Fruit fly (Drosophila melanogaster) whole organism: ENCODE results near the gene Mybbp1A.

Experiments
- CG8478 ChIP-seq: fragments of >200 bp; optimal IDR thresholded peaks from 2 replicates; lab custom pipeline; 2018; ENCODE audit warnings: inconsistent platforms
- Dll ChIP-seq: fragments of >200 bp; optimal IDR thresholded peaks from 2 replicates; lab custom pipeline; 2017
- EcR ChIP-seq, 2 experiments: fragments of >200 bp; optimal IDR thresholded peaks; 2 replicates each; lab custom pipeline; 2017; ENCODE audit warnings: missing biosample characterization in 2 of 2, missing genetic modification characterization in 2 of 2, missing genetic modification reagents in 2 of 2
- pan ChIP-seq: fragments of >200 bp; optimal IDR thresholded peaks from 2 replicates; lab custom pipeline; 2017
- psq ChIP-seq: fragments of >200 bp; optimal IDR thresholded peaks from 2 replicates; lab custom pipeline; 2017
- usp ChIP-seq: fragments of >200 bp; optimal IDR thresholded peaks from 2 replicates; lab custom pipeline; 2017; ENCODE audit warnings: missing biosample characterization, missing genetic modification characterization, mixed read lengths

dm6 chrX:610048-610447 is 19.5 kb upstream of the Mybbp1A start:
- TF ChIP-seq psq (lab: Kevin White, UChicago) (no peak), Dll (lab: Kevin White, UChicago) (no peak), CG8478 (no peak), usp (GFP tag; lab: Kevin White, UChicago) (no peak), pan (no peak), EcR (GFP tag; optimal IDR thresholded peaks at IDR 0.05; lab: Kevin White, UChicago) (no peak)
